Fruit fly (Drosophila melanogaster) whole organism, embryonic: ENCODE data around the gene CG10338.

Experiments
- Asciz ChIP-seq: fragments of 200-800 bp; sonication (Bioruptor generic); optimal IDR thresholded peaks from 2 replicates; lab custom pipeline; 2017; ENCODE audit warnings: missing biosample characterization, mild to moderate bottlenecking, missing genetic modification characterization, missing genetic modification reagents
- CG10209 ChIP-seq: fragments of 200-800 bp; sonication (Bioruptor generic); optimal IDR thresholded peaks from 3 replicates; lab custom pipeline; 2017; ENCODE audit warnings: missing biosample characterization, mild to moderate bottlenecking, missing genetic modification characterization, missing genetic modification reagents
- CG11723 ChIP-seq: fragments of 200-800 bp; sonication (Bioruptor generic); optimal IDR thresholded peaks from 2 replicates; lab custom pipeline; 2017; ENCODE audit warnings: missing biosample characterization, mild to moderate bottlenecking, missing genetic modification characterization
- CG12744 ChIP-seq: fragments of 200-800 bp; sonication (Bioruptor generic); optimal IDR thresholded peaks from 2 replicates; lab custom pipeline; 2016; ENCODE audit warnings: missing biosample characterization, missing genetic modification characterization
- CG13624 ChIP-seq: fragments of 200-800 bp; sonication (Bioruptor generic); optimal IDR thresholded peaks from 2 replicates; lab custom pipeline; 2016; ENCODE audit warnings: missing biosample characterization, missing genetic modification characterization
- CG15601 ChIP-seq: fragments of 200-800 bp; sonication (Bioruptor generic); optimal IDR thresholded peaks from 3 replicates; lab custom pipeline; 2019; ENCODE audit warnings: missing biosample characterization, mild to moderate bottlenecking, missing genetic modification characterization, moderate library complexity
- CG1603 ChIP-seq: fragments of 200-800 bp; sonication (Bioruptor generic); optimal IDR thresholded peaks from 2 replicates; lab custom pipeline; 2019; ENCODE audit warnings: missing biosample characterization, mild to moderate bottlenecking, missing genetic modification characterization, moderate library complexity
- CG17829 ChIP-seq: fragments of 200-800 bp; optimal IDR thresholded peaks from 2 replicates; lab custom pipeline; 2019; ENCODE audit warnings: missing biosample characterization, mild to moderate bottlenecking, missing genetic modification characterization, moderate library complexity
- CG2712 ChIP-seq: fragments of 200-800 bp; optimal IDR thresholded peaks from 3 replicates; lab custom pipeline; 2019; ENCODE audit warnings: missing biosample characterization, mild to moderate bottlenecking, missing genetic modification characterization, moderate library complexity
- CG32532 ChIP-seq: fragments of 200-800 bp; sonication (Bioruptor generic); IDR thresholded peaks from 2 replicates; pipeline ENCODE4 v1.3.6; 2022; ENCODE audit warnings: missing biosample characterization, missing genetic modification characterization
- CG4328 ChIP-seq: fragments of 200-800 bp; sonication (Bioruptor generic); optimal IDR thresholded peaks from 3 replicates; lab custom pipeline; 2017; ENCODE audit warnings: missing biosample characterization, missing genetic modification reagents, missing genetic modification characterization
- CG4424 ChIP-seq: fragments of 200-800 bp; sonication (Bioruptor generic); optimal IDR thresholded peaks from 3 replicates; lab custom pipeline; 2016; ENCODE audit warnings: missing biosample characterization, missing genetic modification characterization
- CG4820 ChIP-seq: fragments of 200-800 bp; sonication (Bioruptor generic); optimal IDR thresholded peaks from 3 replicates; lab custom pipeline; 2016; ENCODE audit warnings: missing biosample characterization, missing genetic modification characterization
- CG5245 ChIP-seq: fragments of 200-800 bp; sonication (Bioruptor generic); optimal IDR thresholded peaks from 3 replicates; lab custom pipeline; 2016; ENCODE audit warnings: missing biosample characterization, missing genetic modification characterization
- CG6689 ChIP-seq: fragments of 200-800 bp; sonication (Bioruptor generic); IDR thresholded peaks from 2 replicates; pipeline ENCODE4 v1.3.6; 2022; ENCODE audit warnings: missing biosample characterization, missing genetic modification characterization
- CG7372 ChIP-seq: fragments of 200-800 bp; sonication (Bioruptor generic); IDR thresholded peaks from 2 replicates; pipeline ENCODE4 v1.3.6; 2022; ENCODE audit warnings: missing biosample characterization, missing genetic modification characterization
- CG8359 ChIP-seq: fragments of 200-800 bp; sonication (Bioruptor generic); optimal IDR thresholded peaks from 2 replicates; lab custom pipeline; 2017; ENCODE audit warnings: missing biosample characterization, mild to moderate bottlenecking, missing genetic modification characterization, borderline replicate concordance
- CG8478 ChIP-seq: fragments of >200 bp; optimal IDR thresholded peaks from 2 replicates; lab custom pipeline; 2018
- CG9215 ChIP-seq: fragments of 200-800 bp; sonication (Bioruptor generic); IDR thresholded peaks from 2 replicates; pipeline ENCODE4 v1.3.6; 2022; ENCODE audit warnings: missing biosample characterization, missing genetic modification characterization
- CG9817 ChIP-seq: fragments of 200-800 bp; sonication (Bioruptor generic); optimal IDR thresholded peaks from 2 replicates; lab custom pipeline; 2018; ENCODE audit warnings: missing biosample characterization, mild to moderate bottlenecking, missing genetic modification characterization, moderate library complexity
- Dip3 ChIP-seq: fragments of 200-800 bp; sonication (Bioruptor generic); optimal IDR thresholded peaks from 3 replicates; lab custom pipeline; 2016; ENCODE audit warnings: missing biosample characterization, missing genetic modification characterization
- Eip74EF ChIP-seq, 2 experiments: fragments of 200-800 bp in 1 of 2; fragments of >200 bp in 1 of 2; sonication (Bioruptor generic) in 1 of 2; optimal IDR thresholded peaks; 2 replicates each; lab custom pipeline; 2017 to 2019; ENCODE audit warnings: missing biosample characterization in 2 of 2, missing genetic modification characterization in 2 of 2, mild to moderate bottlenecking in 1 of 2, moderate library complexity in 1 of 2
- Fer1 ChIP-seq: fragments of 200-800 bp; sonication (Bioruptor generic); optimal IDR thresholded peaks from 2 replicates; lab custom pipeline; 2017; ENCODE audit warnings: missing biosample characterization, mild to moderate bottlenecking, missing genetic modification characterization
- Hmx ChIP-seq: fragments of 200-800 bp; sonication (Bioruptor generic); optimal IDR thresholded peaks from 2 replicates; lab custom pipeline; 2016; ENCODE audit warnings: missing biosample characterization, missing genetic modification characterization
- Hr78 ChIP-seq, 2 experiments: fragments of 200-800 bp in 1 of 2; fragments of >200 bp in 1 of 2; sonication (Bioruptor generic) in 1 of 2; optimal IDR thresholded peaks; 2 replicates each; lab custom pipeline; 2017 to 2019; ENCODE audit warnings: missing biosample characterization in 2 of 2, missing genetic modification characterization in 2 of 2, mild to moderate bottlenecking in 1 of 2, moderate library complexity in 1 of 2
- Lim3 ChIP-seq: fragments of 200-800 bp; sonication (Bioruptor generic); IDR thresholded peaks from 2 replicates; pipeline ENCODE4 v1.3.6; 2022; ENCODE audit warnings: missing biosample characterization, missing genetic modification characterization
- Lpt ChIP-seq: fragments of >200 bp; optimal IDR thresholded peaks from 2 replicates; lab custom pipeline; 2018; ENCODE audit warnings: missing biosample characterization, missing genetic modification characterization
- MTF-1 ChIP-seq: fragments of 200-800 bp; sonication (Bioruptor generic); optimal IDR thresholded peaks from 2 replicates; lab custom pipeline; 2018; ENCODE audit warnings: missing biosample characterization, mild to moderate bottlenecking, missing genetic modification characterization, borderline replicate concordance
- Mad ChIP-seq: fragments of 200-800 bp; sonication (Bioruptor generic); optimal IDR thresholded peaks from 2 replicates; lab custom pipeline; 2016; ENCODE audit warnings: missing biosample characterization, missing genetic modification characterization
- Meics ChIP-seq: fragments of 200-800 bp; sonication (Bioruptor generic); optimal IDR thresholded peaks from 2 replicates; lab custom pipeline; 2017; ENCODE audit warnings: missing biosample characterization, mild to moderate bottlenecking, missing genetic modification characterization
- NC2β ChIP-seq: fragments of 200-800 bp; sonication (Bioruptor generic); optimal IDR thresholded peaks from 2 replicates; lab custom pipeline; 2016; ENCODE audit warnings: missing biosample characterization, missing genetic modification characterization
- Sox100B ChIP-seq: fragments of 200-800 bp; sonication (Bioruptor generic); optimal IDR thresholded peaks from 3 replicates; lab custom pipeline; 2018; ENCODE audit warnings: missing biosample characterization, mild to moderate bottlenecking, missing genetic modification characterization
- amos ChIP-seq: fragments of 200-800 bp; sonication (Bioruptor generic); IDR thresholded peaks from 2 replicates; pipeline ENCODE4 v1.3.6; 2022; ENCODE audit warnings: missing biosample characterization, missing genetic modification characterization; ENCODE audit not compliant: partially characterized antibody
- bsh ChIP-seq, 2 experiments: fragments of 200-800 bp; sonication (Bioruptor generic); optimal IDR thresholded peaks; 2 replicates each; lab custom pipeline; 2017 to 2018; ENCODE audit warnings: mild to moderate bottlenecking in 2 of 2, missing biosample characterization in 2 of 2, missing genetic modification characterization in 2 of 2, moderate library complexity in 1 of 2
- caup ChIP-seq: fragments of 200-800 bp; sonication (Bioruptor generic); optimal IDR thresholded peaks from 3 replicates; lab custom pipeline; 2017; ENCODE audit warnings: missing biosample characterization, mild to moderate bottlenecking, missing genetic modification characterization, moderate library complexity; ENCODE audit not compliant: severe bottlenecking
- cwo ChIP-seq: fragments of 200-800 bp; sonication (Bioruptor generic); optimal IDR thresholded peaks from 3 replicates; lab custom pipeline; 2017; ENCODE audit warnings: missing biosample characterization, missing genetic modification characterization, mild to moderate bottlenecking, moderate library complexity, missing genetic modification reagents
- fu2 ChIP-seq: fragments of 200-800 bp; sonication (Bioruptor generic); optimal IDR thresholded peaks from 2 replicates; lab custom pipeline; 2016; ENCODE audit warnings: missing biosample characterization, missing genetic modification characterization
- jigr1 ChIP-seq: fragments of 200-800 bp; sonication (Bioruptor generic); IDR thresholded peaks from 3 replicates; pipeline ENCODE4 v1.3.6; 2022; ENCODE audit warnings: missing biosample characterization, missing genetic modification characterization
- lab ChIP-seq: fragments of 200-800 bp; sonication (Bioruptor generic); optimal IDR thresholded peaks from 3 replicates; lab custom pipeline; 2017; ENCODE audit warnings: missing biosample characterization, missing genetic modification characterization, mild to moderate bottlenecking, moderate library complexity, missing genetic modification reagents
- nau ChIP-seq: fragments of 200-800 bp; sonication (Bioruptor generic); optimal IDR thresholded peaks from 3 replicates; lab custom pipeline; 2017; ENCODE audit warnings: missing biosample characterization, mild to moderate bottlenecking, missing genetic modification characterization, missing genetic modification reagents
- onecut ChIP-seq: fragments of 200-800 bp; sonication (Bioruptor generic); IDR thresholded peaks from 2 replicates; pipeline ENCODE4 v1.3.6; 2022; ENCODE audit warnings: missing biosample characterization, missing genetic modification characterization
- peb ChIP-seq: fragments of 200-800 bp; sonication (Bioruptor generic); IDR thresholded peaks from 2 replicates; pipeline ENCODE4 v1.3.6; 2022; ENCODE audit warnings: missing biosample characterization, missing genetic modification characterization
- phol ChIP-seq: fragments of 200-800 bp; sonication (Bioruptor generic); optimal IDR thresholded peaks from 3 replicates; lab custom pipeline; 2018; ENCODE audit warnings: missing biosample characterization, mild to moderate bottlenecking, missing genetic modification characterization, moderate library complexity
- pros ChIP-seq: fragments of 200-800 bp; sonication (Bioruptor generic); optimal IDR thresholded peaks from 3 replicates; lab custom pipeline; 2019; ENCODE audit warnings: missing biosample characterization, mild to moderate bottlenecking, missing genetic modification characterization, moderate library complexity
- sens-2 ChIP-seq: fragments of 200-800 bp; sonication (Bioruptor generic); IDR thresholded peaks from 2 replicates; pipeline ENCODE4 v1.3.6; 2022; ENCODE audit warnings: missing biosample characterization, missing genetic modification characterization
- slp2 ChIP-seq: fragments of 200-800 bp; sonication (Bioruptor generic); optimal IDR thresholded peaks from 2 replicates; lab custom pipeline; 2016; ENCODE audit warnings: missing biosample characterization, missing genetic modification characterization
- trh ChIP-seq: fragments of 200-800 bp; sonication (Bioruptor generic); optimal IDR thresholded peaks from 2 replicates; lab custom pipeline; 2016; ENCODE audit warnings: missing biosample characterization, missing genetic modification characterization
- zf30C ChIP-seq: fragments of 200-800 bp; sonication (Bioruptor generic); optimal IDR thresholded peaks from 3 replicates; lab custom pipeline; 2018; ENCODE audit warnings: missing biosample characterization, mild to moderate bottlenecking, missing genetic modification characterization

CG10338 gene

DNA sequence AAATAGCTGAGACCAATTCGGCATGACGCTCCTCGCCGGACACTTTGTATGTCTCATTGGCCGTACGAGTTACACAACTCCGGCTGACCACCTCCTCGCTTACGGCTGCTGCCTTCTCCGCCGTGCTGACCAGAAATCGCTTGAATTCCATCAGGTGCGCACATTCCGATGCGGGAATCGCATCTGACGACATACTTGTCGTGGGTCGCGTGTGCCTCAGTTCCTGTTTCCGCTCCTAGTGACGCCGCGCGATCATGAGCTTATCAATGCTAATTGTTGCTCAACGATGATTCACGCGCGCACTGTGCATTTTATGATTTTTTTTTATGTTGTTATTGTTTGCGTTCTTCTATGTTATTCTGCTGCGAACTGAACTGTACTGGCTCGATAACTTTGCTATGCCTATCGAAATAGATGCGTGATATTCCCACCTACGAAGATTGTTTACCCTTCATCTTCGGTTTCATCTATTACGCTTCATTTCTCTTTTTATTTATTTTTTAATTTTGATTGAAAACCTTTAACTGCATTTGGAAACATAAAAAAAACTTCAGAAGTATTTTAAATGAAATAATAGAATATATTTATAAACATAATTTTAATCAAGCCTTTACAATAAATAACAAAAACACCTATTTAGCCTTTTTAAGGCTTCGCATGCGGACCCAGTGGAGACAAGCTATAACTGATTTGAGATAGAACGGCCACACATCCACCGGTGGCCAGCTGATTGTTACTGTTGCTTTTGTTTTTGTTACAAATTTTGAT is 7.4 kb downstream of the CG10338 start, which contains the start of the genes CG10376 and CG10343 (continued):
- TF ChIP-seq onecut (GFP tag; lab: Robert Waterston, UW) (peak; percentile 52), CG11723 (GFP tag; lab: Kevin White, UChicago) (peak; percentile 83), peb (GFP tag; lab: Robert Waterston, UW) (peak; percentile 69; the same call in 1 of the 2 replicates), Dip3 (GFP tag; lab: Kevin White, UChicago) (peak; percentile 65), CG7372 (peak; percentile 84), trh (GFP tag; lab: Kevin White, UChicago) (peak; percentile 80), bsh (GFP tag; optimal IDR thresholded peaks at IDR 0.05; lab: Kevin White, UChicago) (peak in 1 of 2 experiments; percentile 85), CG4424 (GFP tag; lab: Kevin White, UChicago) (peak; percentile 86), Hr78 (GFP tag; optimal IDR thresholded peaks at IDR 0.05; lab: Kevin White, UChicago) (no peak), Lim3 (no peak), CG4328 (GFP tag; lab: Kevin White, UChicago) (peak; percentile 78), Fer1 (peak; percentile 81), jigr1 (GFP tag; lab: Robert Waterston, UW) (peak; percentile 72; the same call in 2 of the 3 replicates), Eip74EF (GFP tag; optimal IDR thresholded peaks at IDR 0.05; lab: Kevin White, UChicago) (peak; percentile 35 to 68), fu2 (GFP tag; lab: Kevin White, UChicago) (peak; percentile 30), MTF-1 (GFP tag; lab: Kevin White, UChicago) (no peak), CG12744 (GFP tag; lab: Kevin White, UChicago) (no peak), CG8478 (peak; percentile 3), CG5245 (GFP tag; lab: Kevin White, UChicago) (peak; percentile 47), CG6689 (peak; percentile 89), CG13624 (GFP tag; lab: Kevin White, UChicago) (peak; percentile 38), Sox100B (GFP tag; lab: Kevin White, UChicago) (peak; percentile 86), Mad (GFP tag; lab: Kevin White, UChicago) (peak; percentile 72), CG32532 (GFP tag; lab: Robert Waterston, UW) (peak; percentile 90), CG1603 (tag; lab: Kevin White, UChicago) (peak; percentile 31), Asciz (GFP tag; lab: Kevin White, UChicago) (peak; percentile 54), Lpt (GFP tag; lab: Kevin White, UChicago) (no peak), pros (GFP tag; lab: Kevin White, UChicago) (no peak), CG2712 (tag; lab: Kevin White, UChicago) (peak; percentile 95), CG4820 (GFP tag; lab: Kevin White, UChicago) (peak; percentile 81), CG17829 (peak; percentile 95), nau (no peak), NC2β (peak; percentile 18), Meics (GFP tag; lab: Kevin White, UChicago) (peak; percentile 86), CG15601 (tag; lab: Kevin White, UChicago) (peak; percentile 91), lab (GFP tag; lab: Kevin White, UChicago) (peak; percentile 84), slp2 (GFP tag; lab: Kevin White, UChicago) (peak; percentile 39), CG10209 (GFP tag; lab: Kevin White, UChicago) (peak; percentile 91), Hmx (GFP tag; lab: Kevin White, UChicago) (no peak), zf30C (GFP tag; lab: Kevin White, UChicago) (no peak), sens-2 (GFP tag; lab: Robert Waterston, UW) (no peak), CG8359 (GFP tag; lab: Kevin White, UChicago) (peak; percentile 42), amos (no peak), cwo (GFP tag; lab: Kevin White, UChicago) (peak; percentile 28), CG9817 (tag; lab: Kevin White, UChicago) (peak; percentile 96), CG9215 (GFP tag; lab: Robert Waterston, UW) (peak; percentile 90), caup (GFP tag; lab: Kevin White, UChicago) (peak; percentile 83), phol (tag; lab: Kevin White, UChicago) (peak; percentile 96)
